Worm (Caenorhabditis elegans) whole organism, L4 larva: ENCODE measurements around the gene ZK666.12.

Experiments
- F10B5.3 ChIP-seq: sonication (generic microtip); optimal IDR thresholded peaks from 2 replicates; lab custom pipeline; 2016; ENCODE audit warnings: mild to moderate bottlenecking, missing genetic modification characterization, missing compliant biosample characterization
- F37D6.2 ChIP-seq: sonication (generic microtip); optimal IDR thresholded peaks from 2 replicates; lab custom pipeline; 2016; ENCODE audit warnings: mild to moderate bottlenecking, missing genetic modification characterization, missing compliant biosample characterization
- T26A8.4 ChIP-seq: fragments of 200-800 bp; sonication (Bioruptor generic); IDR thresholded peaks from 2 replicates; pipeline ENCODE4 v1.3.6; 2022; ENCODE audit warnings: missing genetic modification characterization, missing compliant biosample characterization
- Y5F2A.4 ChIP-seq: fragments of 200-800 bp; sonication (Bioruptor generic); optimal IDR thresholded peaks from 2 replicates; lab custom pipeline; 2018; ENCODE audit warnings: mild to moderate bottlenecking, missing genetic modification characterization, missing compliant biosample characterization
- Y75B8A.6 ChIP-seq: fragments of 200-800 bp; sonication (Bioruptor generic); IDR thresholded peaks from 2 replicates; pipeline ENCODE4 v1.3.6; 2022; ENCODE audit warnings: missing genetic modification reagents, missing genetic modification characterization, missing compliant biosample characterization
- aha-1 ChIP-seq: fragments of 150-350 bp; peaks from one replicate; lab custom pipeline; 2014; ENCODE audit warnings: missing biosample characterization, missing genetic modification characterization
- ama-1 ChIP-seq: fragments of 150-350 bp; optimal IDR thresholded peaks from 2 replicates; lab custom pipeline; 2014; ENCODE audit warnings: inconsistent platforms, mixed read lengths
- arid-1 ChIP-seq: fragments of 200-800 bp; sonication (Bioruptor generic); conservative IDR thresholded peaks from 2 replicates; pipeline ENCODE4 v1.3.6; 2022; ENCODE audit warnings: missing genetic modification reagents, missing genetic modification characterization, missing compliant biosample characterization
- ceh-28 ChIP-seq: fragments of 150-350 bp; optimal IDR thresholded peaks from 2 replicates; lab custom pipeline; 2014; ENCODE audit warnings: missing biosample characterization, missing genetic modification reagents, missing genetic modification characterization
- ceh-62 ChIP-seq: sonication (generic microtip); optimal IDR thresholded peaks from 2 replicates; lab custom pipeline; 2017; ENCODE audit warnings: missing biosample characterization, missing genetic modification characterization
- cey-2 ChIP-seq: sonication (generic microtip); optimal IDR thresholded peaks from 3 replicates; lab custom pipeline; 2017; ENCODE audit warnings: missing genetic modification characterization, mild to moderate bottlenecking, missing compliant biosample characterization, antibody characterized with exemption, borderline replicate concordance; ENCODE audit not compliant: insufficient read depth
- daf-16 ChIP-seq, 3 experiments: sonication (generic microtip); optimal IDR thresholded peaks; 2 replicates each; lab custom pipeline; 2016 to 2017; ENCODE audit warnings: missing genetic modification characterization in 3 of 3, missing genetic modification reagents in 3 of 3, mild to moderate bottlenecking in 2 of 3, missing compliant biosample characterization in 2 of 3, missing biosample characterization in 1 of 3, moderate library complexity in 1 of 3
- daf-19 ChIP-seq: fragments of 200-800 bp; sonication (Bioruptor generic); conservative IDR thresholded peaks from 2 replicates; pipeline ENCODE4 v1.3.6; 2022; ENCODE audit warnings: missing genetic modification characterization, missing compliant biosample characterization
- dmd-6 ChIP-seq: fragments of 200-800 bp; sonication (Bioruptor generic); IDR thresholded peaks from 2 replicates; pipeline ENCODE4 v1.3.6; 2022; ENCODE audit warnings: missing genetic modification reagents, missing genetic modification characterization, missing compliant biosample characterization
- dmd-8 ChIP-seq: fragments of 200-800 bp; sonication (Bioruptor generic); IDR thresholded peaks from 2 replicates; pipeline ENCODE4 v1.3.6; 2022; ENCODE audit warnings: missing genetic modification characterization, missing compliant biosample characterization
- dmd-9 ChIP-seq: fragments of 200-800 bp; sonication (Bioruptor generic); IDR thresholded peaks from 2 replicates; pipeline ENCODE4 v1.3.6; 2022; ENCODE audit warnings: missing genetic modification reagents, missing genetic modification characterization, missing compliant biosample characterization
- gei-8 ChIP-seq: fragments of 200-800 bp; sonication (Bioruptor generic); optimal IDR thresholded peaks from 2 replicates; lab custom pipeline; 2018; ENCODE audit warnings: mild to moderate bottlenecking, missing genetic modification characterization, missing compliant biosample characterization
- lim-7 ChIP-seq: fragments of 200-800 bp; sonication (Bioruptor generic); IDR thresholded peaks from 2 replicates; pipeline ENCODE4 v1.3.6; 2022; ENCODE audit warnings: missing genetic modification characterization, missing compliant biosample characterization
- lin-13 ChIP-seq: fragments of 150-350 bp; optimal IDR thresholded peaks from 2 replicates; lab custom pipeline; 2014; ENCODE audit warnings: missing biosample characterization, missing genetic modification reagents, missing genetic modification characterization
- lir-3 ChIP-seq: sonication (generic microtip); optimal IDR thresholded peaks from 2 replicates; lab custom pipeline; 2016; ENCODE audit warnings: mild to moderate bottlenecking, missing genetic modification characterization, missing compliant biosample characterization
- lsy-2 ChIP-seq, 2 experiments: fragments of 150-350 bp in 1 of 2; sonication (generic microtip) in 1 of 2; optimal IDR thresholded peaks; 2 replicates each; lab custom pipeline; 2014 to 2017; ENCODE audit warnings: missing biosample characterization in 2 of 2, missing genetic modification characterization in 2 of 2
- madf-9 ChIP-seq: fragments of 200-800 bp; sonication (Bioruptor generic); conservative IDR thresholded peaks from 2 replicates; pipeline ENCODE4 v1.3.6; 2022; ENCODE audit warnings: missing genetic modification reagents, missing genetic modification characterization, missing compliant biosample characterization
- mdl-1 ChIP-seq, 2 experiments: fragments of 150-350 bp in 1 of 2; sonication (generic microtip) in 1 of 2; optimal IDR thresholded peaks; 2 replicates each; lab custom pipeline; 2014 to 2017; ENCODE audit warnings: missing biosample characterization in 2 of 2, missing genetic modification characterization in 2 of 2
- mdt-29 ChIP-seq: fragments of 200-800 bp; sonication (Bioruptor generic); IDR thresholded peaks from 2 replicates; pipeline ENCODE4 v1.3.6; 2022; ENCODE audit warnings: missing genetic modification reagents, missing genetic modification characterization, missing compliant biosample characterization
- mep-1 ChIP-seq: fragments of 150-350 bp; sonication (generic microtip); optimal IDR thresholded peaks from 3 replicates; lab custom pipeline; 2014; ENCODE audit warnings: missing biosample characterization, missing genetic modification characterization
- mes-2 ChIP-seq: sonication (generic microtip); optimal IDR thresholded peaks from 2 replicates; lab custom pipeline; 2016; ENCODE audit warnings: missing genotype, mild to moderate bottlenecking, missing genetic modification characterization, missing compliant biosample characterization; ENCODE audit not compliant: poor library complexity, severe bottlenecking
- nhr-102 ChIP-seq: sonication (generic microtip); optimal IDR thresholded peaks from 2 replicates; lab custom pipeline; 2016; ENCODE audit warnings: mild to moderate bottlenecking, missing genetic modification characterization, moderate library complexity, missing compliant biosample characterization
- nhr-25 ChIP-seq: sonication (generic microtip); optimal IDR thresholded peaks from 2 replicates; lab custom pipeline; 2017; ENCODE audit warnings: missing genetic modification characterization, mild to moderate bottlenecking, missing compliant biosample characterization, antibody characterized with exemption, moderate library complexity, borderline replicate concordance; ENCODE audit not compliant: insufficient read depth
- nhr-28 ChIP-seq: fragments of 150-350 bp; optimal IDR thresholded peaks from 2 replicates; lab custom pipeline; 2014; ENCODE audit warnings: missing biosample characterization, missing genetic modification characterization
- nhr-42 ChIP-seq: fragments of 200-800 bp; sonication (Bioruptor generic); IDR thresholded peaks from 2 replicates; pipeline ENCODE4 v1.3.6; 2022; ENCODE audit warnings: missing genetic modification characterization, missing compliant biosample characterization
- nhr-48 ChIP-seq: sonication (generic microtip); optimal IDR thresholded peaks from 2 replicates; lab custom pipeline; 2016; ENCODE audit warnings: mild to moderate bottlenecking, missing genetic modification characterization, missing compliant biosample characterization
- nhr-6 ChIP-seq: fragments of 150-350 bp; optimal IDR thresholded peaks from 2 replicates; lab custom pipeline; 2014; ENCODE audit warnings: missing biosample characterization, missing genetic modification characterization
- pha-4 ChIP-seq, 2 experiments: fragments of 150-350 bp in 1 of 2; fragments of 200-800 bp in 1 of 2; sonication (Bioruptor generic) in 1 of 2; IDR thresholded peaks in 1 of 2; optimal IDR thresholded peaks in 1 of 2; 2 replicates each; pipeline versions ENCODE4 v1.3.6 to Lab custom; 2014 to 2022; ENCODE audit warnings: missing genetic modification characterization in 2 of 2, missing genetic modification reagents in 2 of 2, missing biosample characterization in 1 of 2, missing compliant biosample characterization in 1 of 2
- php-3 ChIP-seq: fragments of 200-800 bp; sonication (Bioruptor generic); IDR thresholded peaks from 2 replicates; pipeline ENCODE4 v1.3.6; 2022; ENCODE audit warnings: missing genetic modification reagents, missing genetic modification characterization, missing compliant biosample characterization
- rbr-2 ChIP-seq: sonication (generic microtip); optimal IDR thresholded peaks from 2 replicates; lab custom pipeline; 2016; ENCODE audit warnings: missing genotype, missing genetic modification characterization, missing compliant biosample characterization
- set-16 ChIP-seq: fragments of 200-800 bp; sonication (Bioruptor generic); IDR thresholded peaks from 2 replicates; pipeline ENCODE4 v1.3.6; 2022; ENCODE audit warnings: missing genetic modification reagents, missing genetic modification characterization, missing compliant biosample characterization
- skn-1 ChIP-seq: fragments of 150-350 bp; optimal IDR thresholded peaks from 2 replicates; lab custom pipeline; 2014; ENCODE audit warnings: missing biosample characterization, missing genetic modification characterization
- snpc-4 ChIP-seq: fragments of 150-350 bp; optimal IDR thresholded peaks from 2 replicates; lab custom pipeline; 2014; ENCODE audit warnings: missing biosample characterization, missing genetic modification characterization
- tag-97 ChIP-seq: fragments of 200-800 bp; sonication (Bioruptor generic); IDR thresholded peaks from 2 replicates; pipeline ENCODE4 v1.3.6; 2022; ENCODE audit warnings: missing genetic modification characterization, missing compliant biosample characterization
- tra-1 ChIP-seq: fragments of 200-800 bp; sonication (Bioruptor generic); IDR thresholded peaks from 2 replicates; pipeline ENCODE4 v1.3.6; 2022; ENCODE audit warnings: missing genetic modification reagents, missing genetic modification characterization, missing compliant biosample characterization
- unc-130 ChIP-seq: sonication (generic microtip); optimal IDR thresholded peaks from 2 replicates; lab custom pipeline; 2016; ENCODE audit warnings: missing genetic modification reagents, missing genetic modification characterization, missing compliant biosample characterization
- vab-7 ChIP-seq: fragments of 200-800 bp; sonication (Bioruptor generic); IDR thresholded peaks from 2 replicates; pipeline ENCODE4 v1.3.6; 2022; ENCODE audit warnings: missing genetic modification reagents, missing genetic modification characterization, missing compliant biosample characterization
- zip-2 ChIP-seq: fragments of 150-350 bp; optimal IDR thresholded peaks from 2 replicates; lab custom pipeline; 2014; ENCODE audit warnings: missing biosample characterization, missing genetic modification characterization

The ZK666.12 gene

ce11 chrII:10542654-10543456, 46.8 kb downstream of the ZK666.12 start (continued):
- TF ChIP-seq mep-1 (tag; lab: Kevin White, UChicago) (peak; percentile 53), lim-7 (peak; percentile 62; the same call in 1 of the 2 replicates), mes-2 (peak; percentile 21), ceh-28 (no peak), tag-97 (GFP tag; lab: Robert Waterston, UW) (peak; percentile 11; the same call in 1 of the 2 replicates), nhr-48 (tag; lab: Kevin White, UChicago) (peak; percentile 7), ama-1 (peak; percentile 90), tra-1 (GFP tag; lab: Robert Waterston, UW) (peak; percentile 39; the same call in 1 of the 2 replicates), dmd-6 (GFP tag; lab: Robert Waterston, UW) (peak; percentile 16; the same call in 1 of the 2 replicates), F10B5.3 (tag; lab: Kevin White, UChicago) (no peak), daf-19 (GFP tag; lab: Robert Waterston, UW) (peak; percentile 70; the same call in 1 of the 2 replicates), arid-1 (GFP tag; lab: Robert Waterston, UW) (peak; percentile 66; the same call in 1 of the 2 replicates), lin-13 (GFP tag; lab: Kevin White, UChicago) (no peak), nhr-6 (peak; percentile 4), dmd-8 (0 out of 2 replicates have a peak, but pooled peaks have one; percentile 61), T26A8.4 (GFP tag; lab: Robert Waterston, UW) (peak; percentile 51), vab-7 (GFP tag; lab: Robert Waterston, UW) (0 out of 2 replicates have a peak, but pooled peaks have one; percentile 9), mdt-29 (GFP tag; lab: Robert Waterston, UW) (peak; percentile 21; the same call in 1 of the 2 replicates), daf-16 (GFP tag; optimal IDR thresholded peaks at IDR 0.05; lab: Kevin White, UChicago) (no peak), daf-16 (tag; optimal IDR thresholded peaks at IDR 0.05; lab: Kevin White, UChicago) (peak; percentile 17), madf-9 (GFP tag; lab: Robert Waterston, UW) (peak; percentile 4; the same call in 1 of the 2 replicates)

ce11 chrII:10543457-10544137, 47.6 kb downstream of the ZK666.12 start:
- TF ChIP-seq skn-1 (tag; lab: Kevin White, UChicago): no peak
- no peak for TF ChIP-seq ceh-62 (tag; lab: Kevin White, UChicago)
- no peak for TF ChIP-seq snpc-4 (tag; lab: Kevin White, UChicago)
- no peak for TF ChIP-seq lir-3 (tag; lab: Kevin White, UChicago)
- TF ChIP-seq set-16 (GFP tag; lab: Robert Waterston, UW): no peak
- no peak for TF ChIP-seq php-3 (GFP tag; lab: Robert Waterston, UW)
- TF ChIP-seq nhr-42 (GFP tag; lab: Robert Waterston, UW): peak; percentile 49
- peak; percentile 40 for TF ChIP-seq lin-13 (GFP tag; lab: Kevin White, UChicago)
- no peak for TF ChIP-seq F37D6.2 (tag; lab: Kevin White, UChicago)
- 0 out of 2 replicates have a peak, but pooled peaks have one; percentile 3 for TF ChIP-seq madf-9 (GFP tag; lab: Robert Waterston, UW)
- TF ChIP-seq vab-7 (GFP tag; lab: Robert Waterston, UW): peak; percentile 31; the same call in 1 of the 2 replicates
- TF ChIP-seq mdl-1 (tag; optimal IDR thresholded peaks at IDR 0.05; lab: Kevin White, UChicago): no peak
- peak; percentile 16 for TF ChIP-seq ama-1
- TF ChIP-seq nhr-28: no peak
- no peak for TF ChIP-seq gei-8
- TF ChIP-seq dmd-9 (GFP tag; lab: Robert Waterston, UW): no peak
- TF ChIP-seq nhr-25 (tag; lab: Kevin White, UChicago): no peak
- TF ChIP-seq Y75B8A.6 (GFP tag; lab: Robert Waterston, UW): no peak
- TF ChIP-seq zip-2 (tag; lab: Kevin White, UChicago): no peak
- peak; percentile 95 for TF ChIP-seq aha-1 (tag; lab: Kevin White, UChicago)
- peak in 1 of 2 experiments; percentile 42 for TF ChIP-seq daf-16 (GFP tag; optimal IDR thresholded peaks at IDR 0.05; lab: Kevin White, UChicago)
- no peak for TF ChIP-seq daf-16 (tag; optimal IDR thresholded peaks at IDR 0.05; lab: Kevin White, UChicago)
- 0 out of 2 replicates have a peak, but pooled peaks have one; percentile 50 for TF ChIP-seq tra-1 (GFP tag; lab: Robert Waterston, UW)
- TF ChIP-seq rbr-2 (tag; lab: Kevin White, UChicago): no peak
- TF ChIP-seq unc-130: no peak
- TF ChIP-seq mdt-29 (GFP tag; lab: Robert Waterston, UW): no peak; the same call in 1 of the 2 replicates
- TF ChIP-seq lsy-2 (tag; optimal IDR thresholded peaks at IDR 0.05; lab: Kevin White, UChicago): peak in 1 of 2 experiments; percentile 2
- TF ChIP-seq arid-1 (GFP tag; lab: Robert Waterston, UW): peak; percentile 12; the same call in 1 of the 2 replicates
- TF ChIP-seq nhr-102: no peak
- TF ChIP-seq dmd-8: no peak
- TF ChIP-seq cey-2 (tag; lab: Kevin White, UChicago): peak; percentile 23
- peak; percentile 8 for TF ChIP-seq Y5F2A.4
- peak; percentile 25; the same call in 1 of the 2 replicates for TF ChIP-seq pha-4 (GFP tag; IDR thresholded peaks at IDR 0.05; lab: Robert Waterston, UW)
- no peak for TF ChIP-seq pha-4 (tag; optimal IDR thresholded peaks at IDR 0.05; lab: Kevin White, UChicago)
